Worm (Caenorhabditis elegans) whole organism, L4/young adult: ENCODE measurements around the gene elp-1.

ENCODE experiments used
- W03F9.2 ChIP-seq: fragments of 150-350 bp; optimal IDR thresholded peaks from 2 replicates; lab custom pipeline; 2014; ENCODE audit warnings: missing biosample characterization, missing genetic modification characterization
- dao-5 ChIP-seq: sonication (generic microtip); optimal IDR thresholded peaks from 2 replicates; lab custom pipeline; 2016; ENCODE audit warnings: missing genotype, missing genetic modification characterization, moderate library complexity, missing compliant biosample characterization
- him-1 ChIP-seq: sonication (generic microtip); optimal IDR thresholded peaks from 2 replicates; lab custom pipeline; 2016; ENCODE audit warnings: missing genotype, missing genetic modification reagents, missing genetic modification characterization, missing compliant biosample characterization

DNA sequence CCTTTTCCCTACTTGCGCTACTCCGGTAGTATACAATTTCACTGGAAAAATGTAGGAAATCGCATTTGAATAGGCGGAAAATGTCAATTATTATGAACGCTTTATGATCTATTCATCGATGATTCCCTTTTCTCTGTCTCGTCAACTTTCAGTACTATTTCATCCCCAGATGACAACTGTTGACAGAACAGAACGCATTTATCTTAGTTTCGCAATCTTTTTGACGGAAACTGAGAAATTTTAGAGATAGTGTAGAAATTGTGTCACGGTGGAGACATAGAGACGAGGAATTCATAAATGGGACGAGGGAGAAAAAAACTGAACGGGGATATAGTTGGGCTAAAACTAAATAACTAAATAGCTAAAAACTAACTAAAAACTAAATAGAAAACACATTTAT, 1.7 kb upstream of the elp-1 start:
- TF ChIP-seq dao-5 (tag; lab: Kevin White, UChicago) (no peak), him-1 (no peak), W03F9.2 (tag; lab: Kevin White, UChicago) (no peak)
